Worm (Caenorhabditis elegans) whole organism, L2 larva: ENCODE data around the gene nhr-186.

Experiments
- C34F6.9 ChIP-seq: fragments of 150-350 bp; optimal IDR thresholded peaks from 2 replicates; lab custom pipeline; 2014; ENCODE audit warnings: missing biosample characterization, missing genetic modification characterization
- F13H6.1 ChIP-seq: sonication (generic microtip); optimal IDR thresholded peaks from 2 replicates; lab custom pipeline; 2016; ENCODE audit warnings: missing genetic modification characterization, missing compliant biosample characterization
- R02D3.7 ChIP-seq: fragments of 150-350 bp; optimal IDR thresholded peaks from 2 replicates; lab custom pipeline; 2014; ENCODE audit warnings: missing biosample characterization, missing genetic modification characterization
- Y55F3AM.14 ChIP-seq: fragments of 200-800 bp; sonication (Bioruptor generic); optimal IDR thresholded peaks from 2 replicates; lab custom pipeline; 2018; ENCODE audit warnings: mild to moderate bottlenecking, missing genetic modification characterization, missing compliant biosample characterization
- ZK546.5 ChIP-seq: sonication (generic microtip); optimal IDR thresholded peaks from 2 replicates; lab custom pipeline; 2017; ENCODE audit warnings: missing biosample characterization, missing genetic modification characterization
- aly-2 ChIP-seq: fragments of 150-350 bp; optimal IDR thresholded peaks from 2 replicates; lab custom pipeline; 2014; ENCODE audit warnings: missing biosample characterization, missing genetic modification characterization
- ama-1 ChIP-seq: fragments of 150-350 bp; optimal IDR thresholded peaks from 2 replicates; lab custom pipeline; 2018; ENCODE audit warnings: inconsistent platforms
- blmp-1 ChIP-seq: sonication (generic microtip); optimal IDR thresholded peaks from 2 replicates; lab custom pipeline; 2017; ENCODE audit warnings: missing genetic modification characterization, mild to moderate bottlenecking, missing compliant biosample characterization, antibody characterized with exemption, moderate library complexity; ENCODE audit not compliant: insufficient read depth
- ceh-82 ChIP-seq: fragments of 150-350 bp; optimal IDR thresholded peaks from 2 replicates; lab custom pipeline; 2014; ENCODE audit warnings: missing biosample characterization, missing genetic modification characterization
- crh-2 ChIP-seq: sonication (generic microtip); optimal IDR thresholded peaks from 2 replicates; lab custom pipeline; 2017; ENCODE audit warnings: missing biosample characterization, missing genetic modification characterization
- dmd-4 ChIP-seq: sonication (generic microtip); optimal IDR thresholded peaks from 2 replicates; lab custom pipeline; 2017; ENCODE audit warnings: missing biosample characterization, missing genetic modification characterization
- egl-27 ChIP-seq: sonication (generic microtip); optimal IDR thresholded peaks from 3 replicates; lab custom pipeline; 2017; ENCODE audit warnings: missing biosample characterization, missing genetic modification reagents, missing genetic modification characterization
- elt-1 ChIP-seq: fragments of 150-350 bp; optimal IDR thresholded peaks from 2 replicates; lab custom pipeline; 2014; ENCODE audit warnings: missing biosample characterization, missing genetic modification characterization
- elt-3 ChIP-seq: sonication (generic microtip); optimal IDR thresholded peaks from 2 replicates; lab custom pipeline; 2017; ENCODE audit warnings: missing biosample characterization, missing genetic modification characterization
- lin-13 ChIP-seq: fragments of 150-350 bp; optimal IDR thresholded peaks from 2 replicates; lab custom pipeline; 2014; ENCODE audit warnings: missing biosample characterization, missing genetic modification reagents, missing genetic modification characterization
- lin-39 ChIP-seq: fragments of 150-350 bp; optimal IDR thresholded peaks from 2 replicates; lab custom pipeline; 2014; ENCODE audit warnings: missing biosample characterization, missing genetic modification reagents, missing genetic modification characterization
- lsy-2 ChIP-seq, 2 experiments: fragments of 150-350 bp in 1 of 2; sonication (generic microtip) in 1 of 2; optimal IDR thresholded peaks; 2 replicates each; lab custom pipeline; 2014 to 2017; ENCODE audit warnings: missing biosample characterization in 2 of 2, missing genetic modification characterization in 2 of 2
- mab-5 ChIP-seq: fragments of 150-350 bp; optimal IDR thresholded peaks from 2 replicates; lab custom pipeline; 2014; ENCODE audit warnings: missing biosample characterization, missing genetic modification characterization
- mdl-1 ChIP-seq, 2 experiments: fragments of 150-350 bp in 1 of 2; sonication (generic microtip) in 1 of 2; optimal IDR thresholded peaks; 2 replicates each; lab custom pipeline; 2017; ENCODE audit warnings: missing biosample characterization in 2 of 2, missing genetic modification characterization in 2 of 2
- nhr-10 ChIP-seq: sonication (generic microtip); optimal IDR thresholded peaks from 2 replicates; lab custom pipeline; 2017; ENCODE audit warnings: missing biosample characterization, missing genetic modification characterization
- nhr-11 ChIP-seq: fragments of 150-350 bp; optimal IDR thresholded peaks from 2 replicates; lab custom pipeline; 2014; ENCODE audit warnings: missing biosample characterization, missing genetic modification characterization
- nhr-12 ChIP-seq: fragments of 150-350 bp; optimal IDR thresholded peaks from 2 replicates; lab custom pipeline; 2014; ENCODE audit warnings: missing biosample characterization, missing genetic modification characterization
- nhr-129 ChIP-seq: fragments of 150-350 bp; optimal IDR thresholded peaks from 2 replicates; lab custom pipeline; 2014; ENCODE audit warnings: missing biosample characterization, missing genetic modification characterization
- nhr-21 ChIP-seq: fragments of 150-350 bp; optimal IDR thresholded peaks from 2 replicates; lab custom pipeline; 2014; ENCODE audit warnings: missing biosample characterization, missing genetic modification characterization
- nhr-23 ChIP-seq: fragments of 150-350 bp; optimal IDR thresholded peaks from 2 replicates; lab custom pipeline; 2014; ENCODE audit warnings: missing biosample characterization, missing genetic modification reagents, missing genetic modification characterization
- nhr-237 ChIP-seq: fragments of 150-350 bp; optimal IDR thresholded peaks from 2 replicates; lab custom pipeline; 2014; ENCODE audit warnings: missing biosample characterization, missing genetic modification characterization
- nhr-6 ChIP-seq: fragments of 150-350 bp; optimal IDR thresholded peaks from 2 replicates; lab custom pipeline; 2014; ENCODE audit warnings: missing biosample characterization, missing genetic modification characterization
- sem-4 ChIP-seq: fragments of 150-350 bp; optimal IDR thresholded peaks from 2 replicates; lab custom pipeline; 2014; ENCODE audit warnings: missing biosample characterization, missing genetic modification reagents, missing genetic modification characterization
- skn-1 ChIP-seq: sonication (generic microtip); optimal IDR thresholded peaks from 2 replicates; lab custom pipeline; 2017; ENCODE audit warnings: missing biosample characterization, missing genetic modification characterization
- sma-3 ChIP-seq: sonication (generic microtip); optimal IDR thresholded peaks from 2 replicates; lab custom pipeline; 2016; ENCODE audit warnings: missing genetic modification reagents, missing genetic modification characterization, missing compliant biosample characterization
- sma-9 ChIP-seq, 2 experiments: fragments of 150-350 bp in 1 of 2; sonication (generic microtip) in 1 of 2; optimal IDR thresholded peaks; 2 replicates each; lab custom pipeline; 2014 to 2016; ENCODE audit warnings: missing genetic modification characterization in 2 of 2, mild to moderate bottlenecking in 1 of 2, missing biosample characterization in 1 of 2, missing compliant biosample characterization in 1 of 2, missing genetic modification reagents in 1 of 2, moderate library complexity in 1 of 2
- snpc-4 ChIP-seq: fragments of 150-350 bp; optimal IDR thresholded peaks from 2 replicates; lab custom pipeline; 2014; ENCODE audit warnings: missing biosample characterization, missing genetic modification characterization
- unc-39 ChIP-seq: fragments of 150-350 bp; optimal IDR thresholded peaks from 2 replicates; lab custom pipeline; 2014; ENCODE audit warnings: missing biosample characterization, missing genetic modification characterization
- unc-55 ChIP-seq: fragments of 150-350 bp; sonication (generic microtip); optimal IDR thresholded peaks from 3 replicates; lab custom pipeline; 2014; ENCODE audit warnings: missing biosample characterization, missing genetic modification reagents, missing genetic modification characterization
- unc-62 ChIP-seq: fragments of 150-350 bp; optimal IDR thresholded peaks from 2 replicates; lab custom pipeline; 2014; ENCODE audit warnings: missing biosample characterization, missing genetic modification reagents, missing genetic modification characterization
- zag-1 ChIP-seq: fragments of 150-350 bp; optimal IDR thresholded peaks from 2 replicates; lab custom pipeline; 2014; ENCODE audit warnings: missing biosample characterization, missing genetic modification characterization
- ztf-1 ChIP-seq: fragments of 200-800 bp; sonication (Bioruptor generic); conservative IDR thresholded peaks from 2 replicates; pipeline ENCODE4 v1.3.6; 2022; ENCODE audit warnings: missing genetic modification characterization, missing compliant biosample characterization
- ztf-11 ChIP-seq: sonication (generic microtip); optimal IDR thresholded peaks from 2 replicates; lab custom pipeline; 2017; ENCODE audit warnings: missing biosample characterization, missing genetic modification characterization
- ztf-4 ChIP-seq: fragments of 150-350 bp; optimal IDR thresholded peaks from 2 replicates; lab custom pipeline; 2014; ENCODE audit warnings: missing biosample characterization, missing genetic modification characterization

The nhr-186 gene

DNA sequence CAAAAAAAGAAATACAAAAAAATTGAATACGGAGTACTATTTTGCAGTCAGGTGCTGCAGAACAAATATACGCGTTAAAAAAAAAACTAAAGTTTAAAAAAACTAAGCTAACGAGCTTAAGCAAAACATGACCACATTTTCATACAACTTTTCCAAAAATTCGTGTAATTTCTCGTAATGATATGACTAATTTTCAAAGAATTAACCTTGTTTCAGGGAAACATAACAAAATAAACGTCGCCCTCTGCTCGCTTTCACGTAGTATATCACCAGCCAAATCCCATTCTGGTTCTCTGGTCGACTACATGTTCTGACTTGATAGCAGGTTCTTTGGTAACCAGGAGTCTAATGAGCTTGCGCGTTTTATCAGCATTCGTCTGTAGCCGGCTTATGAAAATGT lies 15.6 kb upstream of the nhr-186 start:
- TF ChIP-seq nhr-10 (no peak), ztf-1 (GFP tag; lab: Robert Waterston, UW) (no peak), elt-3 (tag; lab: Kevin White, UChicago) (no peak), R02D3.7 (no peak), crh-2 (tag; lab: Kevin White, UChicago) (no peak), skn-1 (tag; lab: Kevin White, UChicago) (no peak), ztf-4 (tag; lab: Kevin White, UChicago) (peak; percentile 59), sem-4 (tag; lab: Kevin White, UChicago) (no peak), zag-1 (tag; lab: Kevin White, UChicago) (no peak), egl-27 (tag; lab: Kevin White, UChicago) (no peak), lin-39 (tag; lab: Kevin White, UChicago) (no peak), nhr-21 (peak; percentile 86), ztf-11 (tag; lab: Kevin White, UChicago) (no peak), unc-55 (no peak), F13H6.1 (tag; lab: Kevin White, UChicago) (no peak), ama-1 (lab: Kevin White, UChicago) (no peak), lin-13 (GFP tag; lab: Kevin White, UChicago) (no peak), nhr-12 (no peak), nhr-23 (no peak), nhr-237 (tag; lab: Kevin White, UChicago) (no peak), lsy-2 (tag; optimal IDR thresholded peaks at IDR 0.05; lab: Kevin White, UChicago) (peak in 1 of 2 experiments; percentile 24), C34F6.9 (tag; lab: Kevin White, UChicago) (no peak), ZK546.5 (tag; lab: Kevin White, UChicago) (no peak), unc-62 (GFP tag; lab: Kevin White, UChicago) (no peak), nhr-6 (tag; lab: Kevin White, UChicago) (peak; percentile 1), sma-3 (GFP tag; lab: Kevin White, UChicago) (no peak), sma-9 (GFP tag; optimal IDR thresholded peaks at IDR 0.05; lab: Kevin White, UChicago) (no peak), sma-9 (tag; optimal IDR thresholded peaks at IDR 0.05; lab: Kevin White, UChicago) (no peak), elt-1 (tag; lab: Kevin White, UChicago) (no peak), blmp-1 (no peak), aly-2 (tag; lab: Kevin White, UChicago) (no peak), mdl-1 (tag; optimal IDR thresholded peaks at IDR 0.05; lab: Kevin White, UChicago) (no peak), Y55F3AM.14 (no peak), ceh-82 (tag; lab: Kevin White, UChicago) (no peak), mab-5 (no peak), dmd-4 (tag; lab: Kevin White, UChicago) (peak; percentile 62)

DNA sequence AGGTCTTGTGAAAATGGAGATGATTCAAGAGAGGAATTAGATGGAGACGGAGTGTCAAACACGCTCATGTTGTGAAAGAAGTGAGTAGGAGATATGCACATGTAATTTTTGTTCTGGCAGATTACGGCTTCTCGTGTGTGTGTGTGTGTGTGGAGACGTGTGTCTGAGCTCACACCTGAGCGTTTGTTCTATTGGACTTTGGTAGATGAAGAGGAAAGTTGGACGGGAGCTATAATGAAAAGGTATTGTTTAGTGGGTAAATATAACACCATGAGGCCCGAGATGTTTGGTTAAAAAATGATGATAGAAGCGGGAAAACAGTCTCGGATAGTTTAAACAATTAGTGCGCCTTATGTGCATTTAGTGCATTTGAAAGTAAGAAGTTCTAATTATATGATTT lies 14.2 kb upstream of the nhr-186 start, which contains the start of gene nhr-157:
Gene nhr-157, minus strand, starts transcription at position 101 of the 400 bp plus-strand sequence.
- no peak for TF ChIP-seq mab-5
- no peak for TF ChIP-seq crh-2 (tag; lab: Kevin White, UChicago)
- TF ChIP-seq ztf-11 (tag; lab: Kevin White, UChicago): no peak
- no peak for TF ChIP-seq ztf-4 (tag; lab: Kevin White, UChicago)
- TF ChIP-seq ceh-82 (tag; lab: Kevin White, UChicago): no peak
- no peak for TF ChIP-seq sma-9 (GFP tag; optimal IDR thresholded peaks at IDR 0.05; lab: Kevin White, UChicago)
- TF ChIP-seq sma-9 (tag; optimal IDR thresholded peaks at IDR 0.05; lab: Kevin White, UChicago): no peak
- no peak for TF ChIP-seq sem-4 (tag; lab: Kevin White, UChicago)
- TF ChIP-seq F13H6.1 (tag; lab: Kevin White, UChicago): no peak
- TF ChIP-seq nhr-23: no peak
- TF ChIP-seq nhr-11 (tag; lab: Kevin White, UChicago): no peak
- no peak for TF ChIP-seq C34F6.9 (tag; lab: Kevin White, UChicago)
- no peak for TF ChIP-seq snpc-4 (tag; lab: Kevin White, UChicago)

DNA sequence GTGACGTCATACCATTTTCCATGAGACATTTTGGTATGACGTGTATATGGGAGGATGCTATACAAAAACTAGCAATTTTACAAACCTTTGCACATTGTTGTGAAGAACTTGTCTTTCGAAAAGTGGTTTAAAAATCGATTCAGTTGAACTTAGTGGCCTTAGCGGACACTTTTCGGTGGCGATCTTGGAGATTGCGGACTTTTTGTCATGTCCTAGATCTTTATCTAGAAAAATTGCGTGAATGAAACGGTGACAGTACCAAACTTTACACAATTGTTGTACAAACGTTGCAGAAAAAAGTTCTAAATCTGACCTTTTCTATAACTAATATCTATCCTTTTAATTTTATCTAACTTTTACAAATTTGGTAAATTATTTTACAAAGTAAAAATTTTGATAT lies 10.5 kb upstream of the nhr-186 start:
- TF ChIP-seq mdl-1 (tag; optimal IDR thresholded peaks at IDR 0.05; lab: Kevin White, UChicago) (no peak), lin-13 (GFP tag; lab: Kevin White, UChicago) (no peak), elt-1 (tag; lab: Kevin White, UChicago) (peak; percentile 38)

DNA sequence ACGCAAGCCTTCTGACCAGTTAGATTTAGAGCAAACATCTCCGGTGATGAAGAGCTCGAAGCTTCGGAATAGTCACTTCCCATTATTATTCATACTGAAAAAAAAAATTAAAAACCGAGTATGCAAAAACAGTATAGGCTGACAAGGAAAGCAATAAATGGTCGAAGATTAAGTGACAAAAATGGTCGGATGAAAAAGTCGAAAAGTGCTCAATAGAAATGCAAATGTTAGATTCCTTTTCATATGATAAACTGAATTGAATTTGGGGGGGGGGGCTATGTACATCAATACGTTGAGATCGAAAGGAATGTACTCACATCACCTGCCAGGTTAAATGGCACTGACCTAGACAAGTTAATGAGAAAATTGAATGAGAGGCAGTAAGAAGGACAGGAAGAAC lies 8.1 kb upstream of the nhr-186 start, which contains the start of gene nhr-187:
Gene nhr-187, minus strand, starts transcription at position 101 of the 400 bp plus-strand sequence.
- TF ChIP-seq nhr-21: no peak
- TF ChIP-seq nhr-11 (tag; lab: Kevin White, UChicago): no peak
- TF ChIP-seq F13H6.1 (tag; lab: Kevin White, UChicago): no peak
- TF ChIP-seq nhr-12: no peak
- no peak for TF ChIP-seq crh-2 (tag; lab: Kevin White, UChicago)
- no peak for TF ChIP-seq sma-9 (GFP tag; optimal IDR thresholded peaks at IDR 0.05; lab: Kevin White, UChicago)
- no peak for TF ChIP-seq sma-9 (tag; optimal IDR thresholded peaks at IDR 0.05; lab: Kevin White, UChicago)
- TF ChIP-seq unc-39 (tag; lab: Kevin White, UChicago): no peak
- TF ChIP-seq ceh-82 (tag; lab: Kevin White, UChicago): no peak
- TF ChIP-seq skn-1 (tag; lab: Kevin White, UChicago): no peak
- no peak for TF ChIP-seq nhr-129
- no peak for TF ChIP-seq sma-3 (GFP tag; lab: Kevin White, UChicago)
